Fruit fly (Drosophila melanogaster) whole organism, embryonic: ENCODE data around the gene CG42272.

ENCODE experiments used
- CG18476 ChIP-seq: fragments of 200-800 bp; sonication (Bioruptor generic); optimal IDR thresholded peaks from 2 replicates; lab custom pipeline; 2016; ENCODE audit warnings: missing biosample characterization, mild to moderate bottlenecking, missing genetic modification characterization
- CG6272 ChIP-seq: fragments of 200-800 bp; sonication (Bioruptor generic); IDR thresholded peaks from 2 replicates; pipeline ENCODE4 v1.3.6; 2022; ENCODE audit warnings: missing biosample characterization, missing genetic modification characterization
- CG7271 ChIP-seq: fragments of 200-800 bp; sonication (Bioruptor generic); optimal IDR thresholded peaks from 2 replicates; lab custom pipeline; 2018; ENCODE audit warnings: missing biosample characterization, mild to moderate bottlenecking, missing genetic modification characterization, moderate library complexity
- H15 ChIP-seq: fragments of 200-800 bp; sonication (Bioruptor generic); IDR thresholded peaks from 3 replicates; pipeline ENCODE4 v1.3.6; 2022; ENCODE audit warnings: missing biosample characterization, missing genetic modification characterization
- Opbp ChIP-seq: fragments of 200-800 bp; sonication (Bioruptor generic); IDR thresholded peaks from 3 replicates; pipeline ENCODE4 v1.3.6; 2022; ENCODE audit warnings: missing biosample characterization, missing genetic modification characterization; ENCODE audit not compliant: partially characterized antibody
- disco-r ChIP-seq: fragments of 200-800 bp; sonication (Bioruptor generic); optimal IDR thresholded peaks from 2 replicates; lab custom pipeline; 2016; ENCODE audit warnings: missing biosample characterization, missing genetic modification characterization
- eve ChIP-seq, 2 experiments: fragments of >200 bp; optimal IDR thresholded peaks; 2 replicates each; lab custom pipeline; 2017; ENCODE audit warnings: missing biosample characterization in 2 of 2, missing genetic modification characterization in 2 of 2
- gce ChIP-seq: fragments of 200-800 bp; sonication (Bioruptor generic); IDR thresholded peaks from 3 replicates; pipeline ENCODE4 v1.3.6; 2022; ENCODE audit warnings: missing biosample characterization, missing genetic modification characterization
- kay ChIP-seq: fragments of 200-800 bp; sonication (Bioruptor generic); optimal IDR thresholded peaks from 2 replicates; lab custom pipeline; 2016; ENCODE audit warnings: missing biosample characterization, missing genetic modification characterization
- klu ChIP-seq: fragments of 200-800 bp; sonication (Bioruptor generic); IDR thresholded peaks from 2 replicates; pipeline ENCODE4 v1.3.6; 2022; ENCODE audit warnings: missing biosample characterization, missing genetic modification characterization
- lilli ChIP-seq: fragments of 200-800 bp; sonication (Bioruptor generic); optimal IDR thresholded peaks from 3 replicates; lab custom pipeline; 2016; ENCODE audit warnings: missing biosample characterization, missing genetic modification characterization
- peb ChIP-seq: fragments of 200-800 bp; sonication (Bioruptor generic); IDR thresholded peaks from 2 replicates; pipeline ENCODE4 v1.3.6; 2022; ENCODE audit warnings: missing biosample characterization, missing genetic modification characterization
- ssp ChIP-seq: fragments of 200-800 bp; sonication (Bioruptor generic); IDR thresholded peaks from 2 replicates; pipeline ENCODE4 v1.3.6; 2022; ENCODE audit warnings: missing biosample characterization, missing genetic modification characterization

dm6 chr3L:5821506-5821905 is 18.7 kb downstream of the CG42272 start:
- TF ChIP-seq CG7271 (no peak), klu (GFP tag; lab: Robert Waterston, UW) (no peak), lilli (no peak), H15 (GFP tag; lab: Robert Waterston, UW) (no peak), peb (GFP tag; lab: Robert Waterston, UW) (no peak), gce (GFP tag; lab: Robert Waterston, UW) (no peak), eve (GFP tag; optimal IDR thresholded peaks at IDR 0.05; lab: Kevin White, UChicago) (no peak), CG6272 (GFP tag; lab: Robert Waterston, UW) (no peak), Opbp (GFP tag; lab: Robert Waterston, UW) (no peak), disco-r (GFP tag; lab: Kevin White, UChicago) (no peak), CG18476 (GFP tag; lab: Kevin White, UChicago) (no peak), ssp (GFP tag; lab: Robert Waterston, UW) (no peak), kay (no peak)
